Worm (Caenorhabditis elegans) whole organism, midembryonic: ENCODE measurements around the gene trap-3.

Experiments used
- cog-1 ChIP-seq: sonication (generic microtip); optimal IDR thresholded peaks from 2 replicates; lab custom pipeline; 2016; ENCODE audit warnings: missing genetic modification characterization, missing compliant biosample characterization
- flt-1 ChIP-seq: fragments of 200-800 bp; sonication (Bioruptor generic); IDR thresholded peaks from 2 replicates; pipeline ENCODE4 v1.3.6; 2022; ENCODE audit warnings: missing genetic modification characterization, missing compliant biosample characterization
- ref-1 ChIP-seq: fragments of 200-800 bp; sonication (Bioruptor generic); conservative IDR thresholded peaks from 2 replicates; pipeline ENCODE4 v1.3.6; 2022; ENCODE audit warnings: missing genetic modification reagents, missing genetic modification characterization, missing compliant biosample characterization
- tab-1 ChIP-seq: fragments of 200-800 bp; sonication (Bioruptor generic); IDR thresholded peaks from 2 replicates; pipeline ENCODE4 v1.3.6; 2022; ENCODE audit warnings: missing genetic modification characterization, missing compliant biosample characterization
- ztf-23 ChIP-seq: fragments of 200-800 bp; sonication (Bioruptor generic); IDR thresholded peaks from 2 replicates; pipeline ENCODE4 v1.3.6; 2022; ENCODE audit warnings: missing genetic modification reagents, missing genetic modification characterization, missing compliant biosample characterization

- TF ChIP-seq ref-1 (GFP tag; lab: Robert Waterston, UW) (no peak), ztf-23 (peak; percentile 72), cog-1 (tag; lab: Kevin White, UChicago) (peak; percentile 3), flt-1 (GFP tag; lab: Robert Waterston, UW) (no peak), tab-1 (GFP tag; lab: Robert Waterston, UW) (no peak)
Observed at ce11 chrIV:2390251-2390672, 1.0 kb downstream of the trap-3 start.
